Worm (Caenorhabditis elegans): ENCODE measurements around the gene Y53G8AL.4.
"Not testable (repeated sequence)": the region's sequence is repeated elsewhere in the genome, so short reads cannot be mapped to it uniquely, and the experiment has no call there.

The Y53G8AL.4 gene

ce11 chrIII:3263696-3264095, 13.2 kb upstream of the Y53G8AL.4 start:
- TF ChIP-seq pax-1 (tag; optimal IDR thresholded peaks at IDR 0.05) (no peak), unc-55 (GFP tag; optimal IDR thresholded peaks at IDR 0.05) (no peak), ceh-22 (tag; optimal IDR thresholded peaks at IDR 0.05) (no peak), tbx-2 (tag; optimal IDR thresholded peaks at IDR 0.05) (no peak), hlh-13 (GFP tag; optimal IDR thresholded peaks at IDR 0.05) (no peak), rnt-1 (tag; optimal IDR thresholded peaks at IDR 0.05) (no peak), pha-4 (tag; optimal IDR thresholded peaks at IDR 0.05) (no peak), fkh-10 (GFP tag; optimal IDR thresholded peaks at IDR 0.05) (no peak), pag-3 (tag; optimal IDR thresholded peaks at IDR 0.05; ENCODE audit: borderline replicate concordance) (no peak), Y22D7AL.16 (tag; optimal IDR thresholded peaks at IDR 0.05) (no peak), ceh-24 (tag; optimal IDR thresholded peaks at IDR 0.05) (no peak), hlh-6 (tag; optimal IDR thresholded peaks at IDR 0.05) (no peak), tbx-7 (tag; optimal IDR thresholded peaks at IDR 0.05) (no peak), lim-6 (tag; optimal IDR thresholded peaks at IDR 0.05) (no peak), C38D4.7 (GFP tag; optimal IDR thresholded peaks at IDR 0.05) (no peak), unc-3 (GFP tag; conservative IDR thresholded peaks at IDR 0.05) (no peak), unc-3 (tag; optimal IDR thresholded peaks at IDR 0.05) (no peak), ceh-18 (tag; optimal IDR thresholded peaks at IDR 0.05) (no peak), ref-2 (tag; optimal IDR thresholded peaks at IDR 0.05) (no peak)

ce11 chrIII:3259691-3260090, 9.2 kb upstream of the Y53G8AL.4 start, which contains the start of gene Y53G8AM.6:
Gene Y53G8AM.6, minus strand, starts transcription at chrIII:3259791.
- not testable (repeated sequence) for TF ChIP-seq ceh-18 (tag; optimal IDR thresholded peaks at IDR 0.05); madf-2 (tag; optimal IDR thresholded peaks at IDR 0.05); hlh-13 (GFP tag; optimal IDR thresholded peaks at IDR 0.05)

DNA sequence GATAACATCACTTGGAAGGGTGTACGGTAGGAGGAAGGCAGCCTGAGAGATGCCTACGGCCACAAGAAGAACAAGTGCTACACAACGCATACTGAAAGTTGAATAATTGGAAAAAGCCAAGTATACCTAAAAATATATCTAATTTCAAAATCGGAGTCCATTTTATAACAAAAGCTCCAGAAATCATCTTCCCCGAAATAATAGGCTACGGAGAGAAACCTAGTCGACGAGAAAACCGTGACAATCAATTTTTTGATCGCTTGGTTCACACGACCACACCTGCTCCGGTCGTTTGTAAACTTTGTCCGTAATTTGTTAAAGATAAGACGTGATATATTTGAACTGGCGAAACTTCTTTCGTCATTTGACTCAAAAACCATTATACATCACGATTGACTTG, 7.9 kb upstream of the Y53G8AL.4 start, which contains the start of gene nspg-7.2:
TSS of gene nspg-7.2 (minus strand) at position 101 of the 400 bp plus-strand sequence.
- TF ChIP-seq pag-3 (tag; optimal IDR thresholded peaks at IDR 0.05; ENCODE audit: borderline replicate concordance) (no peak), ceh-30 (tag; optimal IDR thresholded peaks at IDR 0.05) (no peak), ceh-45 (GFP tag; IDR thresholded peaks at IDR 0.05) (no peak), syd-9 (tag; optimal IDR thresholded peaks at IDR 0.05) (no peak)

ce11 chrIII:3255575-3255974, 5.1 kb upstream of the Y53G8AL.4 start, which contains the start of gene Y53G8AM.4:
Gene Y53G8AM.4, minus strand, starts transcription at chrIII:3255675.
- TF ChIP-seq fax-1 (tag; optimal IDR thresholded peaks at IDR 0.05) (no peak), hlh-8 (tag; optimal IDR thresholded peaks at IDR 0.05) (no peak), eyg-1 (tag; optimal IDR thresholded peaks at IDR 0.05) (no peak), ttx-3 (tag; optimal IDR thresholded peaks at IDR 0.05) (no peak), sox-2 (GFP tag; IDR thresholded peaks at IDR 0.05) (no peak), elt-2 (tag; optimal IDR thresholded peaks at IDR 0.05) (no peak), Y22D7AL.16 (tag; optimal IDR thresholded peaks at IDR 0.05) (no peak), che-1 (tag; optimal IDR thresholded peaks at IDR 0.05) (no peak), fkh-6 (tag; optimal IDR thresholded peaks at IDR 0.05) (no peak), nfya-1 (tag; optimal IDR thresholded peaks at IDR 0.05) (no peak), pag-3 (tag; optimal IDR thresholded peaks at IDR 0.05; ENCODE audit: borderline replicate concordance) (no peak), ceh-45 (GFP tag; IDR thresholded peaks at IDR 0.05) (no peak), elt-4 (tag; optimal IDR thresholded peaks at IDR 0.05) (no peak)

DNA sequence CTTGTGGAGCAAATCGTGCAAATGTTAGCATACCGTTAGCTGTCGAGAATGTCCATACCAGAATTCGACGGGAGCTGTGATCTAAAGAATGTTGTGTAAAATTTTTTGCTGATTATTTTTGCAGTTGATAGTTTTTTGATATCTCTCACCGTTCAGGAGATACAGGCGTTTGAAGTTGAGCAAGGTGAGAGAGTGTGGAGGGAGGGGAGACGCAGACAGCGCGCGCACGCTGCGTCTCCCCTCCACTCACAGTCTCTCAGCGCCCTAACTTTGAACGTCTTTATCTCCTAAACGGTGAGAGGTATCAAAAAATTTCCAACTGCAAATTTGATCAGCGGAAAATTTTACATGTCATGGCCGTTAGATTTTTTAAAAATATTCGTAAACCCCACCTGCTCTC, 4.6 kb upstream of the Y53G8AL.4 start:
- TF ChIP-seq pqm-1 (tag; optimal IDR thresholded peaks at IDR 0.05): no peak
- TF ChIP-seq unc-3 (GFP tag; conservative IDR thresholded peaks at IDR 0.05): no peak
- TF ChIP-seq unc-3 (tag; optimal IDR thresholded peaks at IDR 0.05): no peak
- TF ChIP-seq lim-6 (tag; optimal IDR thresholded peaks at IDR 0.05): no peak
- TF ChIP-seq ceh-18 (tag; optimal IDR thresholded peaks at IDR 0.05): no peak
- TF ChIP-seq odd-2 (tag; optimal IDR thresholded peaks at IDR 0.05): no peak
- TF ChIP-seq sox-4 (tag; optimal IDR thresholded peaks at IDR 0.05): no peak
- no peak for TF ChIP-seq nfya-1 (tag; optimal IDR thresholded peaks at IDR 0.05)
- no peak for TF ChIP-seq ceh-14 (tag; optimal IDR thresholded peaks at IDR 0.05)
- TF ChIP-seq nhr-11 (tag; optimal IDR thresholded peaks at IDR 0.05): no peak
- no peak for TF ChIP-seq pros-1 (tag; optimal IDR thresholded peaks at IDR 0.05)
- TF ChIP-seq ttx-3 (tag; optimal IDR thresholded peaks at IDR 0.05): no peak
- TF ChIP-seq dve-1 (tag; optimal IDR thresholded peaks at IDR 0.05): no peak
